Worm (Caenorhabditis elegans): ENCODE data around the gene F41G3.20.

Gene F41G3.20

ce11 chrII:6741428-6741827 lies 9.4 kb downstream of the F41G3.20 start, which contains the start of gene exos-8 (continued):
- TF ChIP-seq pag-3 (tag; optimal IDR thresholded peaks at IDR 0.05; ENCODE audit: borderline replicate concordance, insufficient read depth) = no peak
- TF ChIP-seq nhr-90 (tag; optimal IDR thresholded peaks at IDR 0.05; ENCODE audit: poor library complexity) = peak; percentile 13
- peak; percentile 13 for TF ChIP-seq jun-1 (tag; optimal IDR thresholded peaks at IDR 0.05)
- no peak for TF ChIP-seq grh-1 (GFP tag; IDR thresholded peaks at IDR 0.05)
- peak; percentile 81 for TF ChIP-seq lin-15B (tag; optimal IDR thresholded peaks at IDR 0.05)
- TF ChIP-seq ceh-63 (GFP tag; optimal IDR thresholded peaks at IDR 0.05) = no peak
- TF ChIP-seq F16B12.6 (tag; optimal IDR thresholded peaks at IDR 0.05) = peak; percentile 24

ce11 chrII:6736604-6737003 lies 14.2 kb downstream of the F41G3.20 start, which contains the start of gene T14B4.1:
Gene T14B4.1 (plus strand): TSS chrII:6736904.
- TF ChIP-seq tlp-1 (tag; optimal IDR thresholded peaks at IDR 0.05) (no peak), sup-37 (GFP tag; optimal IDR thresholded peaks at IDR 0.05) (no peak), Y116A8C.19 (tag; optimal IDR thresholded peaks at IDR 0.05; ENCODE audit: borderline replicate concordance) (no peak), elt-2 (tag; optimal IDR thresholded peaks at IDR 0.05) (no peak)

ce11 chrII:6736066-6736465 lies 14.8 kb downstream of the F41G3.20 start, which contains the start of gene mrps-18.C:
Gene mrps-18.C (plus strand): TSS chrII:6736203.
- TF ChIP-seq nhr-20 (tag; optimal IDR thresholded peaks at IDR 0.05) = no peak
- TF ChIP-seq mep-1 (tag; optimal IDR thresholded peaks at IDR 0.05) = no peak
- no peak for TF ChIP-seq unc-98 (GFP tag; IDR thresholded peaks at IDR 0.05)
- no peak for TF ChIP-seq nhr-76 (tag; optimal IDR thresholded peaks at IDR 0.05)
- TF ChIP-seq lin-15B (tag; optimal IDR thresholded peaks at IDR 0.05) = no peak
- no peak for TF ChIP-seq lin-14 (GFP tag; optimal IDR thresholded peaks at IDR 0.05)
- TF ChIP-seq irx-1 (tag; optimal IDR thresholded peaks at IDR 0.05) = no peak
- TF ChIP-seq tbx-2 (tag; optimal IDR thresholded peaks at IDR 0.05) = no peak
- TF ChIP-seq nhr-84 (tag; optimal IDR thresholded peaks at IDR 0.05) = no peak

- TF ChIP-seq lir-3 (tag; optimal IDR thresholded peaks at IDR 0.05; ENCODE audit: poor library complexity) (peak; percentile 77), vab-15 (tag; optimal IDR thresholded peaks at IDR 0.05) (peak; percentile 20), sox-4 (tag; optimal IDR thresholded peaks at IDR 0.05) (peak; percentile 20), pag-3 (tag; optimal IDR thresholded peaks at IDR 0.05; ENCODE audit: borderline replicate concordance, insufficient read depth) (no peak), pax-3 (tag; optimal IDR thresholded peaks at IDR 0.05) (peak; percentile 52), nhr-19 (GFP tag; conservative IDR thresholded peaks at IDR 0.05) (peak; percentile 31; the same call in 1 of the 2 replicates), ceh-82 (tag; optimal IDR thresholded peaks at IDR 0.05) (peak in 2 of 3 experiments; percentile 41 to 64), snu-23 (GFP tag; optimal IDR thresholded peaks at IDR 0.05) (peak; percentile 60), ceh-88 (GFP tag; IDR thresholded peaks at IDR 0.05) (0 out of 2 replicates have a peak, but pooled peaks have one; percentile 45), dsc-1 (tag; optimal IDR thresholded peaks at IDR 0.05) (peak; percentile 15), nhr-20 (tag; optimal IDR thresholded peaks at IDR 0.05) (peak; percentile 57), nhr-90 (tag; optimal IDR thresholded peaks at IDR 0.05; ENCODE audit: poor library complexity) (peak; percentile 59), lin-15B (tag; optimal IDR thresholded peaks at IDR 0.05) (peak; percentile 78), nhr-47 (tag; optimal IDR thresholded peaks at IDR 0.05) (peak; percentile 61), mdl-1 (tag; optimal IDR thresholded peaks at IDR 0.05) (peak in 1 of 2 experiments; percentile 35), nhr-28 (tag; optimal IDR thresholded peaks at IDR 0.05) (no peak), mep-1 (tag; optimal IDR thresholded peaks at IDR 0.05) (peak; percentile 57), unc-86 (tag; optimal IDR thresholded peaks at IDR 0.05) (peak; percentile 14), nhr-85 (tag) (peak; percentile 43), dpl-1 (GFP tag; optimal IDR thresholded peaks at IDR 0.05) (peak; percentile 53 to 72 (median 71)), egl-13 (tag; optimal IDR thresholded peaks at IDR 0.05) (no peak), fkh-8 (tag; optimal IDR thresholded peaks at IDR 0.05) (peak; percentile 56), nhr-77 (tag; optimal IDR thresholded peaks at IDR 0.05) (peak; percentile 28), F16B12.6 (tag; optimal IDR thresholded peaks at IDR 0.05) (peak; percentile 46), jun-1 (tag; optimal IDR thresholded peaks at IDR 0.05) (peak; percentile 26), elt-3 (tag; optimal IDR thresholded peaks at IDR 0.05) (peak in 1 of 6 experiments; percentile 47), aly-2 (tag; optimal IDR thresholded peaks at IDR 0.05) (no peak), ama-1 (optimal IDR thresholded peaks at IDR 0.05) (no peak), nhr-76 (tag; optimal IDR thresholded peaks at IDR 0.05) (no peak), tbx-2 (tag; optimal IDR thresholded peaks at IDR 0.05) (peak; percentile 54), lin-35 (GFP tag; optimal IDR thresholded peaks at IDR 0.05) (peak; percentile 57 to 85), hpl-2 (GFP tag; optimal IDR thresholded peaks at IDR 0.05) (no peak), ceh-8 (GFP tag; optimal IDR thresholded peaks at IDR 0.05) (no peak), fos-1 (tag; optimal IDR thresholded peaks at IDR 0.05) (no peak), C04F5.9 (tag; optimal IDR thresholded peaks at IDR 0.05) (peak; percentile 4)
Measured at ce11 chrII:6734674-6735073, 16.2 kb downstream of the F41G3.20 start, which contains the start of gene T14B4.3. Gene T14B4.3 (plus strand): TSS chrII:6734937.

Measured in whole organism, L1 larva.